Worm (Caenorhabditis elegans) whole organism, L4 larva: ENCODE measurements around the gene mpc-1.

Experiments
- F10B5.3 ChIP-seq: sonication (generic microtip); optimal IDR thresholded peaks from 2 replicates; lab custom pipeline; 2016; ENCODE audit warnings: mild to moderate bottlenecking, missing genetic modification characterization, missing compliant biosample characterization
- F37D6.2 ChIP-seq: sonication (generic microtip); optimal IDR thresholded peaks from 2 replicates; lab custom pipeline; 2016; ENCODE audit warnings: mild to moderate bottlenecking, missing genetic modification characterization, missing compliant biosample characterization
- F44E2.7 ChIP-seq: fragments of 200-800 bp; sonication (Bioruptor generic); IDR thresholded peaks from 2 replicates; pipeline ENCODE4 v2.1.2; 2022; ENCODE audit warnings: missing genetic modification characterization, missing compliant biosample characterization
- F49E8.2 ChIP-seq: sonication (generic microtip); optimal IDR thresholded peaks from 2 replicates; lab custom pipeline; 2016; ENCODE audit warnings: missing compliant biosample characterization, mild to moderate bottlenecking, missing genetic modification characterization, borderline replicate concordance
- T20F7.1 ChIP-seq: fragments of 200-800 bp; sonication (Bioruptor generic); optimal IDR thresholded peaks from 2 replicates; lab custom pipeline; 2018; ENCODE audit warnings: mild to moderate bottlenecking, missing genetic modification characterization, missing compliant biosample characterization
- Y5F2A.4 ChIP-seq: fragments of 200-800 bp; sonication (Bioruptor generic); optimal IDR thresholded peaks from 2 replicates; lab custom pipeline; 2018; ENCODE audit warnings: mild to moderate bottlenecking, missing genetic modification characterization, missing compliant biosample characterization
- arid-1 ChIP-seq: fragments of 200-800 bp; sonication (Bioruptor generic); conservative IDR thresholded peaks from 2 replicates; pipeline ENCODE4 v1.3.6; 2022; ENCODE audit warnings: missing genetic modification reagents, missing genetic modification characterization, missing compliant biosample characterization
- ceh-20 ChIP-seq: fragments of 200-800 bp; sonication (Bioruptor generic); IDR thresholded peaks from 2 replicates; pipeline ENCODE4 v1.3.6; 2022; ENCODE audit warnings: missing genetic modification reagents, missing genetic modification characterization, missing compliant biosample characterization
- ceh-44 ChIP-seq: fragments of 200-800 bp; sonication (Bioruptor generic); IDR thresholded peaks from 2 replicates; pipeline ENCODE4 v1.3.6; 2022; ENCODE audit warnings: missing genetic modification reagents, missing genetic modification characterization, missing compliant biosample characterization
- ces-1 ChIP-seq: fragments of 150-350 bp; sonication (generic microtip); optimal IDR thresholded peaks from 4 replicates; lab custom pipeline; 2014; ENCODE audit warnings: missing biosample characterization, missing genetic modification reagents, missing genetic modification characterization
- ctbp-1 ChIP-seq: fragments of 200-800 bp; sonication (Bioruptor generic); IDR thresholded peaks from 2 replicates; pipeline ENCODE4 v1.3.6; 2022; ENCODE audit warnings: missing genetic modification reagents, missing genetic modification characterization, missing compliant biosample characterization
- daf-19 ChIP-seq: fragments of 200-800 bp; sonication (Bioruptor generic); conservative IDR thresholded peaks from 2 replicates; pipeline ENCODE4 v1.3.6; 2022; ENCODE audit warnings: missing genetic modification characterization, missing compliant biosample characterization
- dmd-6 ChIP-seq: fragments of 200-800 bp; sonication (Bioruptor generic); IDR thresholded peaks from 2 replicates; pipeline ENCODE4 v1.3.6; 2022; ENCODE audit warnings: missing genetic modification reagents, missing genetic modification characterization, missing compliant biosample characterization
- duxl-1 ChIP-seq: sonication (generic microtip); optimal IDR thresholded peaks from 2 replicates; lab custom pipeline; 2016; ENCODE audit warnings: mild to moderate bottlenecking, missing genetic modification characterization, moderate library complexity, missing compliant biosample characterization; ENCODE audit not compliant: poor library complexity
- egl-43 ChIP-seq: fragments of 200-800 bp; sonication (Bioruptor generic); IDR thresholded peaks from 2 replicates; pipeline ENCODE4 v1.3.6; 2022; ENCODE audit warnings: missing genetic modification reagents, missing genetic modification characterization, missing compliant biosample characterization
- fkh-10 ChIP-seq: fragments of 150-350 bp; optimal IDR thresholded peaks from 2 replicates; lab custom pipeline; 2014; ENCODE audit warnings: missing biosample characterization, missing genetic modification reagents, missing genetic modification characterization
- gei-8 ChIP-seq: fragments of 200-800 bp; sonication (Bioruptor generic); optimal IDR thresholded peaks from 2 replicates; lab custom pipeline; 2018; ENCODE audit warnings: mild to moderate bottlenecking, missing genetic modification characterization, missing compliant biosample characterization
- hif-1 ChIP-seq, 2 experiments: sonication (generic microtip); optimal IDR thresholded peaks; 2 replicates each; lab custom pipeline; 2016 to 2017; ENCODE audit warnings: missing compliant biosample characterization in 2 of 2, missing genetic modification characterization in 2 of 2, missing genetic modification reagents in 2 of 2, missing genotype in 2 of 2, mild to moderate bottlenecking in 1 of 2
- hlh-11 ChIP-seq: fragments of 200-800 bp; sonication (Bioruptor generic); optimal IDR thresholded peaks from 2 replicates; lab custom pipeline; 2018; ENCODE audit warnings: mild to moderate bottlenecking, missing genetic modification characterization, missing compliant biosample characterization
- hmg-1.1 ChIP-seq: fragments of 200-800 bp; sonication (Bioruptor generic); IDR thresholded peaks from 2 replicates; pipeline ENCODE4 v1.3.6; 2022; ENCODE audit warnings: missing genetic modification reagents, missing genetic modification characterization, missing compliant biosample characterization
- lim-7 ChIP-seq: fragments of 200-800 bp; sonication (Bioruptor generic); IDR thresholded peaks from 2 replicates; pipeline ENCODE4 v1.3.6; 2022; ENCODE audit warnings: missing genetic modification characterization, missing compliant biosample characterization
- lin-1 ChIP-seq: fragments of 200-800 bp; sonication (Bioruptor generic); IDR thresholded peaks from 2 replicates; pipeline ENCODE4 v1.3.6; 2022; ENCODE audit warnings: missing genetic modification reagents, missing genetic modification characterization, missing compliant biosample characterization
- lin-13 ChIP-seq: fragments of 150-350 bp; optimal IDR thresholded peaks from 2 replicates; lab custom pipeline; 2014; ENCODE audit warnings: missing biosample characterization, missing genetic modification reagents, missing genetic modification characterization
- lin-29 ChIP-seq: fragments of 200-800 bp; sonication (Bioruptor generic); IDR thresholded peaks from 2 replicates; pipeline ENCODE4 v1.3.6; 2022; ENCODE audit warnings: missing genetic modification reagents, missing genetic modification characterization, missing compliant biosample characterization
- lin-38 ChIP-seq: fragments of 200-800 bp; sonication (Bioruptor generic); IDR thresholded peaks from 2 replicates; pipeline ENCODE4 v1.3.6; 2022; ENCODE audit warnings: missing genetic modification reagents, missing genetic modification characterization, missing compliant biosample characterization
- lsy-2 ChIP-seq, 2 experiments: fragments of 150-350 bp in 1 of 2; sonication (generic microtip) in 1 of 2; optimal IDR thresholded peaks; 2 replicates each; lab custom pipeline; 2014 to 2017; ENCODE audit warnings: missing biosample characterization in 2 of 2, missing genetic modification characterization in 2 of 2
- madf-5 ChIP-seq, 2 experiments: fragments of 200-800 bp; sonication (Bioruptor generic); IDR thresholded peaks; 2 replicates each; pipeline ENCODE4 v1.3.6; 2022; ENCODE audit warnings: missing compliant biosample characterization in 2 of 2, missing genetic modification characterization in 2 of 2
- madf-9 ChIP-seq: fragments of 200-800 bp; sonication (Bioruptor generic); conservative IDR thresholded peaks from 2 replicates; pipeline ENCODE4 v1.3.6; 2022; ENCODE audit warnings: missing genetic modification reagents, missing genetic modification characterization, missing compliant biosample characterization
- mdt-29 ChIP-seq: fragments of 200-800 bp; sonication (Bioruptor generic); IDR thresholded peaks from 2 replicates; pipeline ENCODE4 v1.3.6; 2022; ENCODE audit warnings: missing genetic modification reagents, missing genetic modification characterization, missing compliant biosample characterization
- nhr-25 ChIP-seq: sonication (generic microtip); optimal IDR thresholded peaks from 2 replicates; lab custom pipeline; 2017; ENCODE audit warnings: missing genetic modification characterization, mild to moderate bottlenecking, missing compliant biosample characterization, antibody characterized with exemption, moderate library complexity, borderline replicate concordance; ENCODE audit not compliant: insufficient read depth
- nhr-28 ChIP-seq: fragments of 150-350 bp; optimal IDR thresholded peaks from 2 replicates; lab custom pipeline; 2014; ENCODE audit warnings: missing biosample characterization, missing genetic modification characterization
- nhr-41 ChIP-seq: fragments of 200-800 bp; sonication (Bioruptor generic); IDR thresholded peaks from 2 replicates; pipeline ENCODE4 v1.3.6; 2022; ENCODE audit warnings: missing genetic modification reagents, missing genetic modification characterization, missing compliant biosample characterization
- nhr-48 ChIP-seq: sonication (generic microtip); optimal IDR thresholded peaks from 2 replicates; lab custom pipeline; 2016; ENCODE audit warnings: mild to moderate bottlenecking, missing genetic modification characterization, missing compliant biosample characterization
- pqm-1 ChIP-seq: sonication (generic microtip); optimal IDR thresholded peaks from 2 replicates; lab custom pipeline; 2017; ENCODE audit warnings: missing biosample characterization, missing genetic modification characterization
- rbr-2 ChIP-seq: sonication (generic microtip); optimal IDR thresholded peaks from 2 replicates; lab custom pipeline; 2016; ENCODE audit warnings: missing genotype, missing genetic modification characterization, missing compliant biosample characterization
- sdz-12 ChIP-seq: fragments of 200-800 bp; sonication (Bioruptor generic); optimal IDR thresholded peaks from 2 replicates; lab custom pipeline; 2018; ENCODE audit warnings: mild to moderate bottlenecking, missing genetic modification characterization, missing compliant biosample characterization
- skn-1 ChIP-seq: fragments of 150-350 bp; optimal IDR thresholded peaks from 2 replicates; lab custom pipeline; 2014; ENCODE audit warnings: missing biosample characterization, missing genetic modification characterization
- snpc-1.2 ChIP-seq: fragments of 200-800 bp; sonication (Bioruptor generic); IDR thresholded peaks from 2 replicates; pipeline ENCODE4 v1.3.6; 2022; ENCODE audit warnings: missing genetic modification reagents, missing genetic modification characterization, missing compliant biosample characterization
- unc-130 ChIP-seq: sonication (generic microtip); optimal IDR thresholded peaks from 2 replicates; lab custom pipeline; 2016; ENCODE audit warnings: missing genetic modification reagents, missing genetic modification characterization, missing compliant biosample characterization
- vab-7 ChIP-seq: fragments of 200-800 bp; sonication (Bioruptor generic); IDR thresholded peaks from 2 replicates; pipeline ENCODE4 v1.3.6; 2022; ENCODE audit warnings: missing genetic modification reagents, missing genetic modification characterization, missing compliant biosample characterization
- zip-2 ChIP-seq: fragments of 150-350 bp; optimal IDR thresholded peaks from 2 replicates; lab custom pipeline; 2014; ENCODE audit warnings: missing biosample characterization, missing genetic modification characterization

The mpc-1 gene

ce11 chrIII:4378600-4379293 lies 34.5 kb upstream of the mpc-1 start (continued):
- TF ChIP-seq dmd-6 (peak; percentile 63), lim-7 (GFP tag; lab: Robert Waterston, UW) (peak; percentile 65), lsy-2 (tag; optimal IDR thresholded peaks at IDR 0.05; lab: Kevin White, UChicago) (peak in 1 of 2 experiments; percentile 64), mdt-29 (GFP tag; lab: Robert Waterston, UW) (0 out of 2 replicates have a peak, but pooled peaks have one; percentile 17), nhr-28 (tag; lab: Kevin White, UChicago) (peak; percentile 18), hlh-11 (tag; lab: Kevin White, UChicago) (peak; percentile 78), nhr-41 (GFP tag; lab: Robert Waterston, UW) (peak; percentile 78), fkh-10 (GFP tag; lab: Kevin White, UChicago) (peak; percentile 4), ceh-44 (GFP tag; lab: Robert Waterston, UW) (peak; percentile 37; the same call in 1 of the 2 replicates), nhr-48 (tag; lab: Kevin White, UChicago) (peak; percentile 77), rbr-2 (peak; percentile 69), arid-1 (GFP tag; lab: Robert Waterston, UW) (peak; percentile 68), hmg-1.1 (GFP tag; lab: Robert Waterston, UW) (peak; percentile 88), lin-38 (GFP tag; lab: Robert Waterston, UW) (peak; percentile 72), lin-1 (GFP tag; lab: Robert Waterston, UW) (peak; percentile 63), pqm-1 (tag; lab: Kevin White, UChicago) (peak; percentile 70), T20F7.1 (GFP tag; lab: Kevin White, UChicago) (peak; percentile 57), F49E8.2 (tag; lab: Kevin White, UChicago) (peak; percentile 2), duxl-1 (peak; percentile 79), F37D6.2 (tag; lab: Kevin White, UChicago) (peak; percentile 34), snpc-1.2 (peak; percentile 30; the same call in 1 of the 2 replicates), zip-2 (tag; lab: Kevin White, UChicago) (peak; percentile 45), ctbp-1 (peak; percentile 69), daf-19 (GFP tag; lab: Robert Waterston, UW) (0 out of 2 replicates have a peak, but pooled peaks have one; percentile 57), gei-8 (GFP tag; lab: Kevin White, UChicago) (peak; percentile 41), lin-29 (GFP tag; lab: Robert Waterston, UW) (0 out of 2 replicates have a peak, but pooled peaks have one; percentile 16), Y5F2A.4 (GFP tag; lab: Kevin White, UChicago) (peak; percentile 19), madf-5 (GFP tag; IDR thresholded peaks at IDR 0.05; lab: Robert Waterston, UW) (peak; percentile 46 to 62; a peak in 1 of 4 replicates), vab-7 (GFP tag; lab: Robert Waterston, UW) (0 out of 2 replicates have a peak, but pooled peaks have one; percentile 43), ceh-20 (peak; percentile 73), F44E2.7 (peak; percentile 68; the same call in 1 of the 2 replicates), madf-9 (GFP tag; lab: Robert Waterston, UW) (peak; percentile 56; the same call in 1 of the 2 replicates), egl-43 (peak; percentile 79), F10B5.3 (peak; percentile 68)
- TF ChIP-seq, all 104 proteins: peak for 65; not testable (repeated sequence) for 39

ce11 chrIII:4379717-4380116 lies 33.5 kb upstream of the mpc-1 start, which contains the start of gene B0284.3:
TSS of gene B0284.3 (minus strand) at chrIII:4379817.
- TF ChIP-seq hif-1 (tag; optimal IDR thresholded peaks at IDR 0.05; lab: Kevin White, UChicago) (no peak), ces-1 (GFP tag; lab: Kevin White, UChicago) (no peak), nhr-25 (tag; lab: Kevin White, UChicago) (no peak), unc-130 (no peak), skn-1 (tag; lab: Kevin White, UChicago) (no peak), lin-13 (GFP tag; lab: Kevin White, UChicago) (no peak), sdz-12 (no peak)
